Fruit fly (Drosophila melanogaster): ENCODE data around the gene BoYb.

The BoYb gene

dm6 chr3L:22887677-22888076 is 14.0 kb upstream of the BoYb start:
- TF ChIP-seq usp (GFP tag; optimal IDR thresholded peaks at IDR 0.05) (no peak), sug (tag; optimal IDR thresholded peaks at IDR 0.05) (peak; percentile 16), exex (tag; optimal IDR thresholded peaks at IDR 0.05) (peak; percentile 27), CG31224 (GFP tag; IDR thresholded peaks at IDR 0.05) (0 out of 2 replicates have a peak, but pooled peaks have one; percentile 20), Vsx1 (GFP tag; optimal IDR thresholded peaks at IDR 0.05) (no peak), CrebB (tag; optimal IDR thresholded peaks at IDR 0.05) (no peak), CG42726 (GFP tag; IDR thresholded peaks at IDR 0.05; ENCODE audit: partially characterized antibody) (0 out of 2 replicates have a peak, but pooled peaks have one; percentile 8), ci (GFP tag; IDR thresholded peaks at IDR 0.05) (0 out of 3 replicates have a peak, but pooled peaks have one; percentile 22), lab (GFP tag; optimal IDR thresholded peaks at IDR 0.05) (peak; percentile 1), B-H1 (GFP tag; IDR thresholded peaks at IDR 0.05) (no peak), otp (GFP tag; IDR thresholded peaks at IDR 0.05) (peak; percentile 66; the same call in 1 of the 3 replicates), CG6272 (GFP tag; IDR thresholded peaks at IDR 0.05) (no peak), Ada2b (GFP tag; IDR thresholded peaks at IDR 0.05) (no peak), CG3281 (GFP tag; optimal IDR thresholded peaks at IDR 0.05) (no peak), BtbVII (GFP tag; optimal IDR thresholded peaks at IDR 0.05) (peak; percentile 16), CG6689 (GFP tag; IDR thresholded peaks at IDR 0.05) (no peak), Hr51 (GFP tag; optimal IDR thresholded peaks at IDR 0.05) (no peak), vnd (GFP tag; IDR thresholded peaks at IDR 0.05; ENCODE audit: partially characterized antibody) (no peak), CG34376 (GFP tag; optimal IDR thresholded peaks at IDR 0.05) (no peak)

dm6 chr3L:22888591-22889258 is 13.0 kb upstream of the BoYb start:
- TF ChIP-seq CG10267 (tag; optimal IDR thresholded peaks at IDR 0.05) (no peak), croc (GFP tag; conservative IDR thresholded peaks at IDR 0.05) (no peak), Hmr (GFP tag; optimal IDR thresholded peaks at IDR 0.05) (peak; percentile 26), Hr78 (GFP tag; optimal IDR thresholded peaks at IDR 0.05) (peak in 1 of 2 experiments; percentile 80), rib (GFP tag; IDR thresholded peaks at IDR 0.05) (0 out of 2 replicates have a peak, but pooled peaks have one; percentile 38), CG32532 (GFP tag; IDR thresholded peaks at IDR 0.05) (no peak), Eip74EF (GFP tag; optimal IDR thresholded peaks at IDR 0.05) (peak in 1 of 2 experiments; percentile 57), vvl (GFP tag; IDR thresholded peaks at IDR 0.05) (peak; percentile 47), cato (GFP tag; optimal IDR thresholded peaks at IDR 0.05; ENCODE audit: borderline replicate concordance) (no peak), Hey (tag; optimal IDR thresholded peaks at IDR 0.05) (peak; percentile 34), lab (GFP tag; optimal IDR thresholded peaks at IDR 0.05) (peak; percentile 5), crol (GFP tag; IDR thresholded peaks at IDR 0.05) (peak; percentile 67), B-H1 (GFP tag; IDR thresholded peaks at IDR 0.05) (no peak), Dref (GFP tag; IDR thresholded peaks at IDR 0.05) (no peak), her (GFP tag; optimal IDR thresholded peaks at IDR 0.05) (no peak), BtbVII (GFP tag; optimal IDR thresholded peaks at IDR 0.05) (peak; percentile 22), CG5953 (GFP tag; IDR thresholded peaks at IDR 0.05) (no peak), CG13894 (tag; optimal IDR thresholded peaks at IDR 0.05) (no peak), CG8281 (tag; optimal IDR thresholded peaks at IDR 0.05) (no peak), ind (GFP tag; optimal IDR thresholded peaks at IDR 0.05) (no peak), Hr51 (GFP tag; optimal IDR thresholded peaks at IDR 0.05) (no peak), lola (GFP tag; optimal IDR thresholded peaks at IDR 0.05) (no peak), Fer1 (GFP tag; optimal IDR thresholded peaks at IDR 0.05) (peak; percentile 16), sd (tag; optimal IDR thresholded peaks at IDR 0.05) (peak; percentile 97), sim (GFP tag; IDR thresholded peaks at IDR 0.05) (no peak), kni (GFP tag; optimal IDR thresholded peaks at IDR 0.05) (peak; percentile 61), CG12299 (tag; optimal IDR thresholded peaks at IDR 0.05) (peak; percentile 24), CG10543 (GFP tag; optimal IDR thresholded peaks at IDR 0.05) (peak; percentile 71), CG17802 (tag; optimal IDR thresholded peaks at IDR 0.05) (peak; percentile 30), CG12769 (tag; optimal IDR thresholded peaks at IDR 0.05) (peak; percentile 70), exex (tag; optimal IDR thresholded peaks at IDR 0.05) (peak; percentile 54), mam (GFP tag; optimal IDR thresholded peaks at IDR 0.05) (no peak), mirr (GFP tag; optimal IDR thresholded peaks at IDR 0.05) (peak; percentile 44)

Measured in whole organism, embryonic.